Worm (Caenorhabditis elegans) whole organism, young adult: Measurements from ENCODE around the gene ZC53.22.

Experiments used
- K11D2.4 ChIP-seq: fragments of 200-800 bp; sonication (Bioruptor generic); IDR thresholded peaks from 2 replicates; pipeline ENCODE4 v1.3.6; 2022; ENCODE audit warnings: missing genetic modification reagents, missing genetic modification characterization, missing compliant biosample characterization
- ama-1 ChIP-seq, 3 experiments: fragments of 150-350 bp in 1 of 3; sonication (generic microtip) in 2 of 3; optimal IDR thresholded peaks; 2 replicates each; lab custom pipeline; 2014 to 2018; ENCODE audit warnings: missing biosample characterization in 2 of 3, missing genetic modification characterization in 2 of 3, missing genetic modification reagents in 2 of 3
- ccch-3 ChIP-seq: fragments of 200-800 bp; sonication (Bioruptor generic); optimal IDR thresholded peaks from 2 replicates; lab custom pipeline; 2018; ENCODE audit warnings: mild to moderate bottlenecking, missing genetic modification characterization, missing compliant biosample characterization
- ceh-27 ChIP-seq: fragments of 200-800 bp; sonication (Bioruptor generic); optimal IDR thresholded peaks from 2 replicates; lab custom pipeline; 2018; ENCODE audit warnings: mild to moderate bottlenecking, missing genetic modification characterization, moderate library complexity, missing compliant biosample characterization
- hmg-1.2 ChIP-seq: fragments of 200-800 bp; sonication (Bioruptor generic); IDR thresholded peaks from 2 replicates; pipeline ENCODE4 v1.3.6; 2022; ENCODE audit warnings: missing genetic modification reagents, missing genetic modification characterization, missing compliant biosample characterization
- hrde-1 ChIP-seq: sonication (generic microtip); optimal IDR thresholded peaks from 2 replicates; lab custom pipeline; 2016; ENCODE audit warnings: missing genetic modification characterization, mild to moderate bottlenecking, missing compliant biosample characterization, moderate library complexity, missing genotype, missing genetic modification reagents, borderline replicate concordance
- lin-54 ChIP-seq: fragments of 200-800 bp; sonication (Bioruptor generic); optimal IDR thresholded peaks from 2 replicates; lab custom pipeline; 2018; ENCODE audit warnings: mild to moderate bottlenecking, missing genetic modification characterization, missing compliant biosample characterization
- lir-1 ChIP-seq: fragments of 200-800 bp; sonication (Bioruptor generic); conservative IDR thresholded peaks from 2 replicates; pipeline ENCODE4 v1.3.6; 2022; ENCODE audit warnings: missing genetic modification reagents, missing genetic modification characterization, missing compliant biosample characterization
- lsy-27 ChIP-seq: sonication (generic microtip); optimal IDR thresholded peaks from 2 replicates; lab custom pipeline; 2017; ENCODE audit warnings: missing genetic modification characterization, mild to moderate bottlenecking, missing compliant biosample characterization, antibody characterized with exemption, missing genotype, borderline replicate concordance; ENCODE audit not compliant: insufficient read depth
- nhr-80 ChIP-seq: sonication (generic microtip); optimal IDR thresholded peaks from 2 replicates; lab custom pipeline; 2016; ENCODE audit warnings: missing genetic modification characterization, missing compliant biosample characterization
- ztf-22 ChIP-seq: fragments of 200-800 bp; sonication (Bioruptor generic); optimal IDR thresholded peaks from 2 replicates; lab custom pipeline; 2018; ENCODE audit warnings: mild to moderate bottlenecking, missing genetic modification characterization, moderate library complexity, missing compliant biosample characterization

- TF ChIP-seq hrde-1 (tag; lab: Kevin White, UChicago) = no peak
- TF ChIP-seq hmg-1.2 = no peak
- TF ChIP-seq ceh-27 = no peak
- TF ChIP-seq nhr-80 (tag; lab: Kevin White, UChicago) = no peak
- TF ChIP-seq ztf-22 (GFP tag; lab: Kevin White, UChicago) = no peak
- no peak for TF ChIP-seq lir-1 (GFP tag; lab: Robert Waterston, UW)
- TF ChIP-seq lin-54 (GFP tag; lab: Kevin White, UChicago) = no peak
- TF ChIP-seq ccch-3 (GFP tag; lab: Kevin White, UChicago) = no peak
- no peak for TF ChIP-seq lsy-27 (tag; lab: Kevin White, UChicago)
- no peak for TF ChIP-seq ama-1 (optimal IDR thresholded peaks at IDR 0.05; lab: Kevin White, UChicago)
- no peak for TF ChIP-seq ama-1 (GFP tag; optimal IDR thresholded peaks at IDR 0.05; lab: Kevin White, UChicago)
- TF ChIP-seq K11D2.4 (GFP tag; lab: Robert Waterston, UW) = no peak
Measured at ce11 chrX:1891887-1892286, 30.3 kb downstream of the ZC53.22 start, which contains the start of gene B0294.3.
